Fruit fly (Drosophila melanogaster) whole organism, wandering third instar larva: ENCODE measurements around the gene Tengl1.

Experiments used
- OdsH ChIP-seq: fragments of 200-800 bp; sonication (Bioruptor generic); optimal IDR thresholded peaks from 2 replicates; lab custom pipeline; 2016; ENCODE audit warnings: missing biosample characterization, mild to moderate bottlenecking, missing genetic modification characterization
- dsf ChIP-seq: sonication (Bioruptor generic); optimal IDR thresholded peaks from 2 replicates; lab custom pipeline; 2016; ENCODE audit warnings: missing biosample characterization, missing genetic modification characterization, borderline replicate concordance
- ey ChIP-seq: fragments of 200-800 bp; sonication (Bioruptor generic); optimal IDR thresholded peaks from 2 replicates; lab custom pipeline; 2016; ENCODE audit warnings: missing biosample characterization, missing genetic modification characterization
- psq ChIP-seq: fragments of 200-800 bp; sonication (Bioruptor generic); optimal IDR thresholded peaks from 3 replicates; lab custom pipeline; 2017; ENCODE audit warnings: missing biosample characterization, mild to moderate bottlenecking, missing genetic modification characterization, moderate library complexity

- TF ChIP-seq dsf (GFP tag; lab: Kevin White, UChicago) (no peak), psq (GFP tag; lab: Kevin White, UChicago) (no peak), ey (no peak), OdsH (GFP tag; lab: Kevin White, UChicago) (no peak)
Measured at dm6 chr2L:2195328-2195727, 45.1 kb downstream of the Tengl1 start.
